Fruit fly (Drosophila melanogaster): Measurements from ENCODE around the gene CG11151.

Gene CG11151

dm6 chrX:13783958-13784907, 44.7 kb downstream of the CG11151 start (continued):
- TF ChIP-seq Bgb (GFP tag; IDR thresholded peaks at IDR 0.05; ENCODE audit: partially characterized antibody) = no peak
- peak in 1 of 2 experiments; percentile 58 for TF ChIP-seq eve (GFP tag; optimal IDR thresholded peaks at IDR 0.05)
- TF ChIP-seq mam (GFP tag; optimal IDR thresholded peaks at IDR 0.05) = peak; percentile 23
- no peak for TF ChIP-seq fu2 (GFP tag; optimal IDR thresholded peaks at IDR 0.05)
- TF ChIP-seq CHES-1-like (GFP tag; optimal IDR thresholded peaks at IDR 0.05) = no peak
- no peak for TF ChIP-seq unc-4 (GFP tag; IDR thresholded peaks at IDR 0.05; ENCODE audit: partially characterized antibody)
- peak; percentile 20 for TF ChIP-seq CG13624 (GFP tag; optimal IDR thresholded peaks at IDR 0.05)
- TF ChIP-seq CG10462 (GFP tag; optimal IDR thresholded peaks at IDR 0.05) = no peak
- TF ChIP-seq CG4282 (GFP tag; optimal IDR thresholded peaks at IDR 0.05) = no peak
- TF ChIP-seq CG2678 (tag; optimal IDR thresholded peaks at IDR 0.05) = peak; percentile 69
- TF ChIP-seq CG10565 (GFP tag; optimal IDR thresholded peaks at IDR 0.05) = no peak
- TF ChIP-seq ttk (GFP tag; IDR thresholded peaks at IDR 0.05) = 0 out of 2 replicates have a peak, but pooled peaks have one; percentile 14
- no peak for TF ChIP-seq BEAF-32 (GFP tag; optimal IDR thresholded peaks at IDR 0.05)
- peak; percentile 32 for TF ChIP-seq Chrac-16 (GFP tag; optimal IDR thresholded peaks at IDR 0.05)
- TF ChIP-seq zf30C (GFP tag; optimal IDR thresholded peaks at IDR 0.05) = peak; percentile 41
- TF ChIP-seq Myb (GFP tag; optimal IDR thresholded peaks at IDR 0.05) = peak; percentile 1
- peak; percentile 54 for TF ChIP-seq CG18599 (GFP tag; optimal IDR thresholded peaks at IDR 0.05)
- TF ChIP-seq CG7271 (tag; optimal IDR thresholded peaks at IDR 0.05) = no peak
- TF ChIP-seq CG3726 (GFP tag; IDR thresholded peaks at IDR 0.05) = no peak
- TF ChIP-seq CG13296 (GFP tag; optimal IDR thresholded peaks at IDR 0.05) = peak; percentile 30
- no peak for TF ChIP-seq Nf-YC (tag; optimal IDR thresholded peaks at IDR 0.05)
- no peak for TF ChIP-seq CG1792 (GFP tag; optimal IDR thresholded peaks at IDR 0.05)
- peak; percentile 27 for TF ChIP-seq CG10431 (GFP tag; optimal IDR thresholded peaks at IDR 0.05)
- no peak for TF ChIP-seq aop (GFP tag; IDR thresholded peaks at IDR 0.05)
- peak; percentile 41 for TF ChIP-seq ewg (GFP tag; optimal IDR thresholded peaks at IDR 0.05)
- TF ChIP-seq cwo (GFP tag; optimal IDR thresholded peaks at IDR 0.05) = peak; percentile 0
- TF ChIP-seq CG9727 (GFP tag; optimal IDR thresholded peaks at IDR 0.05) = peak; percentile 32
- TF ChIP-seq Mrtf (GFP tag; IDR thresholded peaks at IDR 0.05) = no peak
- TF ChIP-seq D19B (GFP tag; optimal IDR thresholded peaks at IDR 0.05) = no peak
- TF ChIP-seq CG43689 (GFP tag; IDR thresholded peaks at IDR 0.05) = no peak
- TF ChIP-seq bowl (GFP tag; IDR thresholded peaks at IDR 0.05) = no peak
- TF ChIP-seq Ets97D (GFP tag; optimal IDR thresholded peaks at IDR 0.05) = no peak
- peak; percentile 33 for TF ChIP-seq Meics (GFP tag; optimal IDR thresholded peaks at IDR 0.05)
- TF ChIP-seq Atf6 (GFP tag; IDR thresholded peaks at IDR 0.05) = peak; percentile 52; the same call in 1 of the 2 replicates
- TF ChIP-seq lola (GFP tag; optimal IDR thresholded peaks at IDR 0.05) = peak in 1 of 3 experiments; percentile 56
- TF ChIP-seq croc (GFP tag; conservative IDR thresholded peaks at IDR 0.05) = peak; percentile 41; the same call in 2 of the 3 replicates
- TF ChIP-seq Lim3 (GFP tag; IDR thresholded peaks at IDR 0.05) = no peak
- no peak for TF ChIP-seq CG13123 (GFP tag; optimal IDR thresholded peaks at IDR 0.05)
- TF ChIP-seq CG34376 (GFP tag; optimal IDR thresholded peaks at IDR 0.05) = no peak
- no peak for TF ChIP-seq cad (GFP tag; optimal IDR thresholded peaks at IDR 0.05)
- TF ChIP-seq Taf1 (GFP tag; IDR thresholded peaks at IDR 0.05) = no peak
- TF ChIP-seq Atf3 (GFP tag; optimal IDR thresholded peaks at IDR 0.05) = no peak
- no peak for TF ChIP-seq sim (GFP tag; IDR thresholded peaks at IDR 0.05)
- TF ChIP-seq Eip74EF (GFP tag; optimal IDR thresholded peaks at IDR 0.05) = peak in 1 of 2 experiments; percentile 15
- TF ChIP-seq onecut (GFP tag; IDR thresholded peaks at IDR 0.05) = peak; percentile 94
- peak; percentile 60 for TF ChIP-seq Blimp-1 (GFP tag; optimal IDR thresholded peaks at IDR 0.05)
- no peak for TF ChIP-seq CG17612 (GFP tag; IDR thresholded peaks at IDR 0.05)
- peak; percentile 40 for TF ChIP-seq nerfin-1 (tag; optimal IDR thresholded peaks at IDR 0.05)
